Fruit fly (Drosophila melanogaster): Measurements from ENCODE around the gene Gsc.

Gene Gsc

dm6 chr2L:609497-609896, 15.0 kb upstream of the Gsc start:
- TF ChIP-seq Myc (optimal IDR thresholded peaks at IDR 0.05) (no peak), insv (optimal IDR thresholded peaks at IDR 0.05) (no peak), h (optimal IDR thresholded peaks at IDR 0.05) (no peak), Sin3A (optimal IDR thresholded peaks at IDR 0.05) (no peak), ttk (optimal IDR thresholded peaks at IDR 0.05) (no peak), psq (optimal IDR thresholded peaks at IDR 0.05) (no peak)

- no peak for TF ChIP-seq ttk (optimal IDR thresholded peaks at IDR 0.05)
- no peak for TF ChIP-seq Myc (optimal IDR thresholded peaks at IDR 0.05)
- no peak for TF ChIP-seq insv (optimal IDR thresholded peaks at IDR 0.05)
- no peak for TF ChIP-seq h (optimal IDR thresholded peaks at IDR 0.05)
- no peak for TF ChIP-seq Sin3A (optimal IDR thresholded peaks at IDR 0.05)
- no peak for TF ChIP-seq psq (optimal IDR thresholded peaks at IDR 0.05)
Measured at dm6 chr2L:608143-608542, 13.7 kb upstream of the Gsc start.

- TF ChIP-seq h (optimal IDR thresholded peaks at IDR 0.05) (no peak), ttk (optimal IDR thresholded peaks at IDR 0.05) (no peak), Myc (optimal IDR thresholded peaks at IDR 0.05) (no peak), insv (optimal IDR thresholded peaks at IDR 0.05) (no peak), psq (optimal IDR thresholded peaks at IDR 0.05) (no peak), Sin3A (optimal IDR thresholded peaks at IDR 0.05) (no peak)
Measured at dm6 chr2L:606952-607351, 12.5 kb upstream of the Gsc start.

dm6 chr2L:606165-606564, 11.7 kb upstream of the Gsc start:
- no peak for TF ChIP-seq psq (optimal IDR thresholded peaks at IDR 0.05)
- no peak for TF ChIP-seq Sin3A (optimal IDR thresholded peaks at IDR 0.05)

dm6 chr2L:604060-604459, 9.6 kb upstream of the Gsc start:
- TF ChIP-seq psq (optimal IDR thresholded peaks at IDR 0.05), result no peak
- TF ChIP-seq ttk (optimal IDR thresholded peaks at IDR 0.05), result no peak
- TF ChIP-seq Myc (optimal IDR thresholded peaks at IDR 0.05), result no peak
- TF ChIP-seq insv (optimal IDR thresholded peaks at IDR 0.05), result no peak
- TF ChIP-seq Sin3A (optimal IDR thresholded peaks at IDR 0.05), result no peak

dm6 chr2L:602439-602879, 8.0 kb upstream of the Gsc start, which contains the start of gene CG13689:
TSS of gene CG13689 (plus strand) at chr2L:602813.
- TF ChIP-seq ttk (optimal IDR thresholded peaks at IDR 0.05), result no peak
- TF ChIP-seq insv (optimal IDR thresholded peaks at IDR 0.05), result no peak
- no peak for TF ChIP-seq Sin3A (optimal IDR thresholded peaks at IDR 0.05)
- no peak for TF ChIP-seq h (optimal IDR thresholded peaks at IDR 0.05)
- TF ChIP-seq Myc (optimal IDR thresholded peaks at IDR 0.05), result no peak
- no peak for TF ChIP-seq psq (optimal IDR thresholded peaks at IDR 0.05)

dm6 chr2L:601848-602247, 7.4 kb upstream of the Gsc start:
- TF ChIP-seq ttk (optimal IDR thresholded peaks at IDR 0.05) (no peak), insv (optimal IDR thresholded peaks at IDR 0.05) (no peak), Myc (optimal IDR thresholded peaks at IDR 0.05) (no peak)

- TF ChIP-seq ttk (optimal IDR thresholded peaks at IDR 0.05) (no peak), psq (optimal IDR thresholded peaks at IDR 0.05) (no peak), Sin3A (optimal IDR thresholded peaks at IDR 0.05) (no peak), insv (optimal IDR thresholded peaks at IDR 0.05) (no peak), h (optimal IDR thresholded peaks at IDR 0.05) (no peak), Myc (optimal IDR thresholded peaks at IDR 0.05) (no peak)
Measured at dm6 chr2L:597771-598170, 3.3 kb upstream of the Gsc start.

- TF ChIP-seq psq (optimal IDR thresholded peaks at IDR 0.05) (no peak), Myc (optimal IDR thresholded peaks at IDR 0.05) (no peak), ttk (optimal IDR thresholded peaks at IDR 0.05) (no peak), h (optimal IDR thresholded peaks at IDR 0.05) (no peak), insv (optimal IDR thresholded peaks at IDR 0.05) (no peak), Sin3A (optimal IDR thresholded peaks at IDR 0.05) (no peak)
Measured at dm6 chr2L:594048-594447, 437 bp downstream of the Gsc start.

dm6 chr2L:591511-591910, 3.0 kb downstream of the Gsc start:
- TF ChIP-seq h (optimal IDR thresholded peaks at IDR 0.05) (no peak), Myc (optimal IDR thresholded peaks at IDR 0.05) (no peak), Sin3A (optimal IDR thresholded peaks at IDR 0.05) (no peak), insv (optimal IDR thresholded peaks at IDR 0.05) (no peak), psq (optimal IDR thresholded peaks at IDR 0.05) (no peak), ttk (optimal IDR thresholded peaks at IDR 0.05) (no peak)

dm6 chr2L:585268-585667, 9.2 kb downstream of the Gsc start:
- TF ChIP-seq Myc (optimal IDR thresholded peaks at IDR 0.05), result no peak
- no peak for TF ChIP-seq psq (optimal IDR thresholded peaks at IDR 0.05)
- no peak for TF ChIP-seq h (optimal IDR thresholded peaks at IDR 0.05)
- no peak for TF ChIP-seq Sin3A (optimal IDR thresholded peaks at IDR 0.05)
- no peak for TF ChIP-seq insv (optimal IDR thresholded peaks at IDR 0.05)
- TF ChIP-seq ttk (optimal IDR thresholded peaks at IDR 0.05), result no peak

- TF ChIP-seq ttk (optimal IDR thresholded peaks at IDR 0.05) (no peak), Sin3A (optimal IDR thresholded peaks at IDR 0.05) (no peak), psq (optimal IDR thresholded peaks at IDR 0.05) (no peak), insv (optimal IDR thresholded peaks at IDR 0.05) (no peak), h (optimal IDR thresholded peaks at IDR 0.05) (no peak), Myc (optimal IDR thresholded peaks at IDR 0.05) (no peak)
Measured at dm6 chr2L:577186-577585, 17.3 kb downstream of the Gsc start, which contains the start of gene Pph13. TSS of gene Pph13 (plus strand) at chr2L:577486.

dm6 chr2L:576559-577184, 17.8 kb downstream of the Gsc start, which contains the start of gene Ptth:
TSS of gene Ptth (minus strand) at chr2L:576896.
- no peak for TF ChIP-seq insv (optimal IDR thresholded peaks at IDR 0.05)
- no peak for TF ChIP-seq ttk (optimal IDR thresholded peaks at IDR 0.05)
- no peak for TF ChIP-seq Myc (optimal IDR thresholded peaks at IDR 0.05)
- TF ChIP-seq psq (optimal IDR thresholded peaks at IDR 0.05), result no peak
- no peak for TF ChIP-seq Sin3A (optimal IDR thresholded peaks at IDR 0.05)
- no peak for TF ChIP-seq h (optimal IDR thresholded peaks at IDR 0.05)
